Fruit fly (Drosophila melanogaster) whole organism, embryonic: ENCODE data around the gene CG1172.

Source experiments
- Aef1 ChIP-seq: fragments of 200-800 bp; sonication (Bioruptor generic); IDR thresholded peaks from 3 replicates; pipeline ENCODE4 v1.3.6; 2022; ENCODE audit warnings: missing biosample characterization, missing genetic modification characterization
- Blimp-1 ChIP-seq: fragments of 200-800 bp; sonication (Bioruptor generic); optimal IDR thresholded peaks from 3 replicates; lab custom pipeline; 2018; ENCODE audit warnings: missing biosample characterization, missing genetic modification characterization, mild to moderate bottlenecking, moderate library complexity, missing genetic modification reagents
- CG10321 ChIP-seq: fragments of 200-800 bp; sonication (Bioruptor generic); IDR thresholded peaks from 2 replicates; pipeline ENCODE4 v1.3.6; 2022; ENCODE audit warnings: missing biosample characterization, missing genetic modification characterization
- CG10565 ChIP-seq: fragments of 200-800 bp; sonication (Bioruptor generic); optimal IDR thresholded peaks from 3 replicates; lab custom pipeline; 2016; ENCODE audit warnings: missing biosample characterization, mild to moderate bottlenecking, missing genetic modification characterization
- CG11398 ChIP-seq: fragments of 200-800 bp; sonication (Bioruptor generic); optimal IDR thresholded peaks from 2 replicates; lab custom pipeline; 2016; ENCODE audit warnings: missing biosample characterization, missing genetic modification characterization
- CG12071 ChIP-seq: fragments of 200-800 bp; sonication (Bioruptor generic); optimal IDR thresholded peaks from 3 replicates; lab custom pipeline; 2018; ENCODE audit warnings: missing biosample characterization, mild to moderate bottlenecking, missing genetic modification characterization
- CG12219 ChIP-seq: fragments of 200-800 bp; sonication (Bioruptor generic); optimal IDR thresholded peaks from 3 replicates; lab custom pipeline; 2018; ENCODE audit warnings: missing biosample characterization, mild to moderate bottlenecking, missing genetic modification characterization
- CG12659 ChIP-seq: fragments of 200-800 bp; sonication (Bioruptor generic); optimal IDR thresholded peaks from 3 replicates; lab custom pipeline; 2017; ENCODE audit warnings: mild to moderate bottlenecking, missing biosample characterization, missing genetic modification reagents, missing genetic modification characterization
- CG13424 ChIP-seq: fragments of 200-800 bp; sonication (Bioruptor generic); optimal IDR thresholded peaks from 2 replicates; lab custom pipeline; 2019; ENCODE audit warnings: missing biosample characterization, mild to moderate bottlenecking, missing genetic modification characterization, moderate library complexity
- CG14050 ChIP-seq: fragments of 200-800 bp; sonication (Bioruptor generic); IDR thresholded peaks from 3 replicates; pipeline ENCODE4 v1.3.6; 2022; ENCODE audit warnings: missing biosample characterization, missing genetic modification characterization
- CG15073 ChIP-seq: fragments of 200-800 bp; sonication (Bioruptor generic); optimal IDR thresholded peaks from 2 replicates; lab custom pipeline; 2016; ENCODE audit warnings: missing biosample characterization, missing genetic modification characterization
- CG1603 ChIP-seq: fragments of 200-800 bp; sonication (Bioruptor generic); optimal IDR thresholded peaks from 2 replicates; lab custom pipeline; 2019; ENCODE audit warnings: missing biosample characterization, mild to moderate bottlenecking, missing genetic modification characterization, moderate library complexity
- CG1647 ChIP-seq: fragments of 200-800 bp; sonication (Bioruptor generic); optimal IDR thresholded peaks from 3 replicates; lab custom pipeline; 2016; ENCODE audit warnings: missing biosample characterization, missing genetic modification characterization
- CG32767 ChIP-seq: fragments of 200-800 bp; sonication (Bioruptor generic); IDR thresholded peaks from 2 replicates; pipeline ENCODE4 v1.3.6; 2022; ENCODE audit warnings: missing biosample characterization, missing genetic modification characterization
- CG4404 ChIP-seq: fragments of 200-800 bp; sonication (Bioruptor generic); IDR thresholded peaks from 2 replicates; pipeline ENCODE4 v1.3.6; 2022; ENCODE audit warnings: missing biosample characterization, missing genetic modification characterization
- CG6254 ChIP-seq: fragments of 200-800 bp; sonication (Bioruptor generic); optimal IDR thresholded peaks from 3 replicates; lab custom pipeline; 2017; ENCODE audit warnings: mild to moderate bottlenecking, missing biosample characterization, missing genetic modification reagents, missing genetic modification characterization
- CG6272 ChIP-seq: fragments of 200-800 bp; sonication (Bioruptor generic); IDR thresholded peaks from 2 replicates; pipeline ENCODE4 v1.3.6; 2022; ENCODE audit warnings: missing biosample characterization, missing genetic modification characterization
- CG6683 ChIP-seq: fragments of 200-800 bp; sonication (Bioruptor generic); optimal IDR thresholded peaks from 2 replicates; lab custom pipeline; 2017; ENCODE audit warnings: missing biosample characterization, mild to moderate bottlenecking, missing genetic modification characterization, missing genetic modification reagents
- CG7357 ChIP-seq: fragments of 200-800 bp; sonication (Bioruptor generic); IDR thresholded peaks from 3 replicates; pipeline ENCODE4 v1.3.6; 2022; ENCODE audit warnings: missing biosample characterization, missing genetic modification characterization
- CG7963 ChIP-seq: fragments of 200-800 bp; sonication (Bioruptor generic); IDR thresholded peaks from 3 replicates; pipeline ENCODE4 v1.3.6; 2022; ENCODE audit warnings: missing biosample characterization, missing genetic modification characterization; ENCODE audit not compliant: partially characterized antibody
- CoRest ChIP-seq: fragments of 200-800 bp; sonication (Bioruptor generic); optimal IDR thresholded peaks from 3 replicates; lab custom pipeline; 2018; ENCODE audit warnings: missing biosample characterization, mild to moderate bottlenecking, missing genetic modification characterization, moderate library complexity
- D19A ChIP-seq: fragments of 200-800 bp; optimal IDR thresholded peaks from 3 replicates; lab custom pipeline; 2019; ENCODE audit warnings: missing biosample characterization, mild to moderate bottlenecking, missing genetic modification characterization, moderate library complexity
- Ets97D ChIP-seq: fragments of 200-800 bp; sonication (Bioruptor generic); optimal IDR thresholded peaks from 3 replicates; lab custom pipeline; 2016; ENCODE audit warnings: missing biosample characterization, missing genetic modification characterization
- Fer1 ChIP-seq: fragments of 200-800 bp; sonication (Bioruptor generic); optimal IDR thresholded peaks from 2 replicates; lab custom pipeline; 2017; ENCODE audit warnings: missing biosample characterization, mild to moderate bottlenecking, missing genetic modification characterization
- Gsc ChIP-seq: fragments of 200-800 bp; sonication (Bioruptor generic); IDR thresholded peaks from 2 replicates; pipeline ENCODE4 v1.3.6; 2022; ENCODE audit warnings: missing biosample characterization, missing genetic modification characterization
- H2.0 ChIP-seq: fragments of 200-800 bp; sonication (Bioruptor generic); IDR thresholded peaks from 2 replicates; pipeline ENCODE4 v1.3.6; 2022; ENCODE audit warnings: missing biosample characterization, missing genetic modification characterization
- HLH4C ChIP-seq: fragments of 200-800 bp; sonication (Bioruptor generic); IDR thresholded peaks from 3 replicates; pipeline ENCODE4 v1.3.6; 2022; ENCODE audit warnings: missing biosample characterization, missing genetic modification characterization; ENCODE audit not compliant: partially characterized antibody
- HLH54F ChIP-seq: fragments of 200-800 bp; sonication (Bioruptor generic); optimal IDR thresholded peaks from 3 replicates; lab custom pipeline; 2016; ENCODE audit warnings: missing biosample characterization, missing genetic modification characterization
- Hr78 ChIP-seq, 2 experiments: fragments of 200-800 bp in 1 of 2; fragments of >200 bp in 1 of 2; sonication (Bioruptor generic) in 1 of 2; optimal IDR thresholded peaks; 2 replicates each; lab custom pipeline; 2017 to 2019; ENCODE audit warnings: missing biosample characterization in 2 of 2, missing genetic modification characterization in 2 of 2, mild to moderate bottlenecking in 1 of 2, moderate library complexity in 1 of 2
- Poxn ChIP-seq: fragments of 200-800 bp; sonication (Bioruptor generic); IDR thresholded peaks from 2 replicates; pipeline ENCODE4 v1.3.6; 2022; ENCODE audit warnings: missing biosample characterization, missing genetic modification characterization
- Sin3A ChIP-seq: fragments of >200 bp; optimal IDR thresholded peaks from 2 replicates; lab custom pipeline; 2018
- Sox100B ChIP-seq: fragments of 200-800 bp; sonication (Bioruptor generic); optimal IDR thresholded peaks from 3 replicates; lab custom pipeline; 2018; ENCODE audit warnings: missing biosample characterization, mild to moderate bottlenecking, missing genetic modification characterization
- ato ChIP-seq: fragments of 200-800 bp; sonication (Bioruptor generic); IDR thresholded peaks from 2 replicates; pipeline ENCODE4 v1.3.6; 2022; ENCODE audit warnings: missing biosample characterization, missing genetic modification characterization; ENCODE audit not compliant: partially characterized antibody
- bigmax ChIP-seq: fragments of 200-800 bp; sonication (Bioruptor generic); optimal IDR thresholded peaks from 2 replicates; lab custom pipeline; 2018; ENCODE audit warnings: missing biosample characterization, mild to moderate bottlenecking, missing genetic modification characterization
- bsh ChIP-seq, 2 experiments: fragments of 200-800 bp; sonication (Bioruptor generic); optimal IDR thresholded peaks; 2 replicates each; lab custom pipeline; 2017 to 2018; ENCODE audit warnings: mild to moderate bottlenecking in 2 of 2, missing biosample characterization in 2 of 2, missing genetic modification characterization in 2 of 2, moderate library complexity in 1 of 2
- cas ChIP-seq: fragments of 200-800 bp; sonication (Bioruptor generic); IDR thresholded peaks from 2 replicates; pipeline ENCODE4 v1.3.6; 2022; ENCODE audit warnings: missing biosample characterization, missing genetic modification characterization
- chif ChIP-seq, 2 experiments: fragments of 200-800 bp; sonication (Bioruptor generic); optimal IDR thresholded peaks; 3 replicates each; lab custom pipeline; 2016; ENCODE audit warnings: missing biosample characterization in 2 of 2, missing genetic modification characterization in 2 of 2
- corto ChIP-seq: fragments of 200-800 bp; sonication (Bioruptor generic); optimal IDR thresholded peaks from 2 replicates; lab custom pipeline; 2016; ENCODE audit warnings: missing biosample characterization, mild to moderate bottlenecking, missing genetic modification characterization, moderate library complexity
- dmrt99B ChIP-seq: fragments of 200-800 bp; sonication (Bioruptor generic); optimal IDR thresholded peaks from 2 replicates; lab custom pipeline; 2018; ENCODE audit warnings: missing biosample characterization, mild to moderate bottlenecking, missing genetic modification characterization, moderate library complexity
- dysf ChIP-seq: fragments of 200-800 bp; sonication (Bioruptor generic); IDR thresholded peaks from 3 replicates; pipeline ENCODE4 v1.3.6; 2022; ENCODE audit warnings: missing biosample characterization, missing genetic modification characterization
- ham ChIP-seq: fragments of 200-800 bp; sonication (Bioruptor generic); IDR thresholded peaks from 2 replicates; pipeline ENCODE4 v1.3.6; 2022; ENCODE audit warnings: missing biosample characterization, missing genetic modification characterization
- lmd ChIP-seq: fragments of 200-800 bp; sonication (Bioruptor generic); IDR thresholded peaks from 2 replicates; pipeline ENCODE4 v1.3.6; 2022; ENCODE audit warnings: missing biosample characterization, missing genetic modification characterization
- otp ChIP-seq: fragments of 200-800 bp; sonication (Bioruptor generic); IDR thresholded peaks from 3 replicates; pipeline ENCODE4, ENCODE4 v1.3.6; 2022; ENCODE audit warnings: missing biosample characterization, missing genetic modification characterization
- p53 ChIP-seq: fragments of 200-800 bp; sonication (Bioruptor generic); optimal IDR thresholded peaks from 2 replicates; lab custom pipeline; 2016; ENCODE audit warnings: missing biosample characterization, missing genetic modification characterization
- pfk ChIP-seq: fragments of 200-800 bp; sonication (Bioruptor generic); optimal IDR thresholded peaks from 2 replicates; lab custom pipeline; 2018; ENCODE audit warnings: missing biosample characterization, mild to moderate bottlenecking, missing genetic modification characterization, moderate library complexity
- pita ChIP-seq: fragments of 200-800 bp; sonication (Bioruptor generic); optimal IDR thresholded peaks from 2 replicates; lab custom pipeline; 2017; ENCODE audit warnings: missing biosample characterization, mild to moderate bottlenecking, missing genetic modification characterization
- row ChIP-seq: fragments of 200-800 bp; sonication (Bioruptor generic); IDR thresholded peaks from 3 replicates; pipeline ENCODE4 v1.3.6; 2022; ENCODE audit warnings: missing biosample characterization, missing genetic modification characterization
- run ChIP-seq: fragments of 200-800 bp; sonication (Bioruptor generic); optimal IDR thresholded peaks from 3 replicates; lab custom pipeline; 2018; ENCODE audit warnings: missing biosample characterization, mild to moderate bottlenecking, missing genetic modification characterization
- unc-4 ChIP-seq: fragments of 200-800 bp; sonication (Bioruptor generic); IDR thresholded peaks from 2 replicates; pipeline ENCODE4 v1.3.6; 2022; ENCODE audit warnings: missing biosample characterization, missing genetic modification characterization; ENCODE audit not compliant: partially characterized antibody
- yki ChIP-seq: fragments of >200 bp; optimal IDR thresholded peaks from 3 replicates; lab custom pipeline; 2018

CG1172 gene

dm6 chr3R:5354373-5355134 lies 39.2 kb upstream of the CG1172 start, which contains the start of the genes CG11999 and CG1161 (continued):
- TF ChIP-seq corto (GFP tag; lab: Kevin White, UChicago), result no peak
- TF ChIP-seq run (tag; lab: Kevin White, UChicago), result no peak
- no peak for TF ChIP-seq cas
- TF ChIP-seq CG6272 (GFP tag; lab: Robert Waterston, UW), result no peak
- TF ChIP-seq CG6683 (GFP tag; lab: Kevin White, UChicago), result no peak
- TF ChIP-seq pita (GFP tag; lab: Kevin White, UChicago), result no peak
- no peak for TF ChIP-seq bsh (GFP tag; optimal IDR thresholded peaks at IDR 0.05; lab: Kevin White, UChicago)
- TF ChIP-seq CG12071 (GFP tag; lab: Kevin White, UChicago), result no peak
- peak; percentile 49 for TF ChIP-seq CoRest (tag; lab: Kevin White, UChicago)
- no peak; the same call in 2 of the 3 replicates for TF ChIP-seq CG14050 (GFP tag; lab: Robert Waterston, UW)
- TF ChIP-seq otp (GFP tag; lab: Robert Waterston, UW), result no peak
- no peak for TF ChIP-seq CG7357
- no peak for TF ChIP-seq CG7963 (GFP tag; lab: Robert Waterston, UW)
- no peak for TF ChIP-seq H2.0 (GFP tag; lab: Robert Waterston, UW)
- TF ChIP-seq HLH4C, result no peak
- no peak for TF ChIP-seq CG12219
- TF ChIP-seq CG1647 (GFP tag; lab: Kevin White, UChicago), result no peak
- TF ChIP-seq chif (GFP tag; optimal IDR thresholded peaks at IDR 0.05; lab: Kevin White, UChicago), result no peak
- TF ChIP-seq CG6254 (GFP tag; lab: Kevin White, UChicago), result no peak
- TF ChIP-seq ham, result no peak
- no peak for TF ChIP-seq CG10321
- no peak for TF ChIP-seq Gsc (GFP tag; lab: Robert Waterston, UW)
- no peak for TF ChIP-seq CG10565 (GFP tag; lab: Kevin White, UChicago)
- TF ChIP-seq unc-4 (GFP tag; lab: Robert Waterston, UW), result no peak
- TF ChIP-seq yki, result no peak
- no peak for TF ChIP-seq bigmax (GFP tag; lab: Kevin White, UChicago)
- TF ChIP-seq ato (GFP tag; lab: Robert Waterston, UW), result no peak
- no peak for TF ChIP-seq Fer1
- TF ChIP-seq Blimp-1 (GFP tag; lab: Kevin White, UChicago), result no peak
- no peak for TF ChIP-seq HLH54F (GFP tag; lab: Kevin White, UChicago)
- TF ChIP-seq Sin3A (lab: Kevin White, UChicago), result peak; percentile 57
- TF ChIP-seq Poxn (GFP tag; lab: Robert Waterston, UW), result no peak
- TF ChIP-seq p53, result no peak
- TF ChIP-seq CG13424 (tag; lab: Kevin White, UChicago), result peak; percentile 17
- peak; percentile 14 for TF ChIP-seq D19A
- no peak for TF ChIP-seq dmrt99B
- no peak for TF ChIP-seq CG11398 (GFP tag; lab: Kevin White, UChicago)
- no peak for TF ChIP-seq Sox100B (GFP tag; lab: Kevin White, UChicago)
- no peak for TF ChIP-seq CG15073 (GFP tag; lab: Kevin White, UChicago)
- TF ChIP-seq dysf (GFP tag; lab: Robert Waterston, UW), result no peak
- peak; percentile 57; the same call in 2 of the 3 replicates for TF ChIP-seq row (GFP tag; lab: Robert Waterston, UW)
- no peak for TF ChIP-seq CG4404 (GFP tag; lab: Robert Waterston, UW)
- TF ChIP-seq Hr78 (GFP tag; optimal IDR thresholded peaks at IDR 0.05; lab: Kevin White, UChicago), result no peak
- TF ChIP-seq CG1603 (tag; lab: Kevin White, UChicago), result no peak
- TF ChIP-seq Aef1 (GFP tag; lab: Robert Waterston, UW), result no peak
- TF ChIP-seq CG32767 (GFP tag; lab: Robert Waterston, UW), result 0 out of 2 replicates have a peak, but pooled peaks have one; percentile 12
- no peak for TF ChIP-seq pfk (GFP tag; lab: Kevin White, UChicago)
- no peak for TF ChIP-seq Ets97D
- TF ChIP-seq CG12659 (GFP tag; lab: Kevin White, UChicago), result peak; percentile 52
- no peak for TF ChIP-seq lmd
